Worm (Caenorhabditis elegans) whole organism, midembryonic: ENCODE results near the gene lpr-4.

ENCODE experiments used
- flt-1 ChIP-seq: fragments of 200-800 bp; sonication (Bioruptor generic); IDR thresholded peaks from 2 replicates; pipeline ENCODE4 v1.3.6; 2022; ENCODE audit warnings: missing genetic modification characterization, missing compliant biosample characterization
- ref-1 ChIP-seq: fragments of 200-800 bp; sonication (Bioruptor generic); conservative IDR thresholded peaks from 2 replicates; pipeline ENCODE4 v1.3.6; 2022; ENCODE audit warnings: missing genetic modification reagents, missing genetic modification characterization, missing compliant biosample characterization

- TF ChIP-seq flt-1 (GFP tag; lab: Robert Waterston, UW) (no peak), ref-1 (GFP tag; lab: Robert Waterston, UW) (no peak)
These were observed 40.1 kb downstream of the lpr-4 start, which contains the start of gene W02H3.1 for ce11 chrX:11104883-11105629.
